Worm (Caenorhabditis elegans): Measurements from ENCODE around the gene C03B1.5.

C03B1.5 gene

DNA sequence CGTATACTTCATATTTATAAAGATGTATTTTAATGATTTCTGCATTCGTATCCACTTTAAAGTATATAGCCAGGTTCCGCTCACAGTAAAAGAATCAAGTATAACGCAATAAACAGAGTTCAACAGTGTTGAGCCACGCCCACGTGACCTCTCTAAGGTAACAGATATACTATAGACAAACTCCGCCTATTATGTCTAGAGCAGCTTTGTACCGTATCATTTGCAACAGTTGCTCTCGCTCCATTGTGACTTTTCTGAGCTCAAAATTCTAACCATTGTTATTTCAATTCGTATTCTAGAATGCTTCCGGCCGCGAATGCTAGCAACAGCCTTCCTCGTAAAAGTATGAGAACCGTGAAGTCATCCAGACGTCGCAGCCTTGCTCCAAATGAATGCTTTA is 18.0 kb downstream of the C03B1.5 start, which contains the start of gene C03B1.17:
Gene C03B1.17, plus strand, starts transcription at position 301 of the 400 bp plus-strand sequence.
- TF ChIP-seq blmp-1 (tag; optimal IDR thresholded peaks at IDR 0.05) (no peak), ces-1 (GFP tag; optimal IDR thresholded peaks at IDR 0.05) (no peak), tbx-8 (GFP tag; optimal IDR thresholded peaks at IDR 0.05) (no peak), nhr-28 (tag; optimal IDR thresholded peaks at IDR 0.05) (no peak), lin-32 (GFP tag; optimal IDR thresholded peaks at IDR 0.05) (no peak), unc-120 (tag; optimal IDR thresholded peaks at IDR 0.05; ENCODE audit: poor library complexity, severe bottlenecking) (no peak), ceh-39 (tag; optimal IDR thresholded peaks at IDR 0.05) (no peak), nhr-2 (tag; optimal IDR thresholded peaks at IDR 0.05) (no peak), ham-2 (GFP tag; optimal IDR thresholded peaks at IDR 0.05) (no peak), sptf-1 (tag; optimal IDR thresholded peaks at IDR 0.05) (no peak), lin-13 (tag; optimal IDR thresholded peaks at IDR 0.05) (no peak), nhr-76 (tag; optimal IDR thresholded peaks at IDR 0.05) (no peak), pha-4 (tag; optimal IDR thresholded peaks at IDR 0.05) (no peak)

DNA sequence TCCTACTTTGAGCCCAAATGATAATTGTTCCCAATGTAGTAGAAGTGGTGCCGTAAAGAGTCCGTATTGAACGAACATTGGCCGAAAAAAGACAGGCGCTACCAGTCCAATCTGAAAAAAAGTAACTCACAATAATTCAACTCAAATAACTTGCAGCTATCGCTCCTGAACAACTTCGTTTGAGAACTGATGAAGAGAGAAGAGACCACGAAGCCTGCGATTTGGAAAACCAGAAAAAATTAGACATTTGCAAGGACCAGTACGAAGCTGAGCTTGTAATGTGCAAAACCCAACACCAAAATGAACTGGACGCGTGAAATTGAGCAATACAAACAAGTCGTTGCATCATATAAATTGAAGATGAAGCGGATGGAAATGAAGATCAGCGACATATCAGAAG is 19.1 kb downstream of the C03B1.5 start, which contains the start of gene C03B1.1:
Gene C03B1.1, plus strand, starts transcription at position 301 of the 400 bp plus-strand sequence.
- TF ChIP-seq tbx-8 (GFP tag; optimal IDR thresholded peaks at IDR 0.05), result no peak
- no peak for TF ChIP-seq lin-13 (tag; optimal IDR thresholded peaks at IDR 0.05)
- no peak for TF ChIP-seq zip-8 (tag; optimal IDR thresholded peaks at IDR 0.05)
- TF ChIP-seq blmp-1 (tag; optimal IDR thresholded peaks at IDR 0.05), result no peak
- no peak for TF ChIP-seq unc-120 (tag; optimal IDR thresholded peaks at IDR 0.05; ENCODE audit: poor library complexity, severe bottlenecking)
- TF ChIP-seq lin-32 (GFP tag; optimal IDR thresholded peaks at IDR 0.05), result no peak
- TF ChIP-seq flh-1 (GFP tag; optimal IDR thresholded peaks at IDR 0.05), result no peak

DNA sequence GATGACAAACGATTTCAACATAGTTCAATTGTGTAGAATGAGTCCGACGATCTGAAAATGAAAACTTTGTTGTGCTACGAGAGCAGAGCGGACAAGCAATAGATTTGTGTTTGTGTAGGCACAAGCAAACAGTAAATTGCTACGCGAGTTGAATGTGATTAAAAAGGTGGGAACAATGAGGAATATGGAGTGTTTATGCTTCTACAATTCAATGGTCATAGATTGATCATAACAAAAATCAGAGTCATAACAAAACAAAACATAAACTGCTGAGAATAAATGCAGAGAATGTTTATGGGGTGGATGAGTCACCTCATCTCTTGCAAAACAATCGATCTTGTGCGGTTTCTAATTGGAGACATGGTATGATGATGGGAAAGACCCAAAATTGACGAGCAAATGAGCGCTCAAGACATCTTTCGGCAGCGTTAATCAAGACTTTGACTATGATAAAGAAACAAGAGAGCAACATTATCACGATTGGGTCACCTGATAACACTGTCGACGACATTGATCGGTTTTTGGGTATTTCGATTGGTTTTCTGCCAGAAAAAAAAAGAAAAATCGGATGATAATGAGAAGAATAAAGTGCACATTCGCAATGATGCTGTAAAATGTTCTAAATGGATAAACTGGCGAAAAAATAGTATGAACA is 22.4 kb downstream of the C03B1.5 start, which contains the start of gene lmp-1:
Gene lmp-1, minus strand, starts transcription at position 51 of the 655 bp plus-strand sequence.
- TF ChIP-seq ceh-39 (tag; optimal IDR thresholded peaks at IDR 0.05) (no peak), ham-2 (GFP tag; optimal IDR thresholded peaks at IDR 0.05) (no peak), cnd-1 (tag; optimal IDR thresholded peaks at IDR 0.05) (no peak), tbx-8 (GFP tag; optimal IDR thresholded peaks at IDR 0.05) (no peak), bed-3 (GFP tag; optimal IDR thresholded peaks at IDR 0.05) (no peak), ceh-43 (GFP tag; optimal IDR thresholded peaks at IDR 0.05) (no peak), unc-62 (GFP tag; optimal IDR thresholded peaks at IDR 0.05) (no peak), unc-39 (tag; optimal IDR thresholded peaks at IDR 0.05) (no peak), lin-13 (tag; optimal IDR thresholded peaks at IDR 0.05) (no peak), drap-1 (GFP tag; optimal IDR thresholded peaks at IDR 0.05) (no peak), ces-1 (GFP tag; optimal IDR thresholded peaks at IDR 0.05) (no peak), nhr-237 (tag; optimal IDR thresholded peaks at IDR 0.05) (no peak), elt-3 (tag; optimal IDR thresholded peaks at IDR 0.05) (no peak), M03D4.4 (tag; optimal IDR thresholded peaks at IDR 0.05) (no peak), flh-1 (GFP tag; optimal IDR thresholded peaks at IDR 0.05) (no peak), sptf-1 (tag; optimal IDR thresholded peaks at IDR 0.05) (no peak), blmp-1 (tag; optimal IDR thresholded peaks at IDR 0.05) (no peak)

DNA sequence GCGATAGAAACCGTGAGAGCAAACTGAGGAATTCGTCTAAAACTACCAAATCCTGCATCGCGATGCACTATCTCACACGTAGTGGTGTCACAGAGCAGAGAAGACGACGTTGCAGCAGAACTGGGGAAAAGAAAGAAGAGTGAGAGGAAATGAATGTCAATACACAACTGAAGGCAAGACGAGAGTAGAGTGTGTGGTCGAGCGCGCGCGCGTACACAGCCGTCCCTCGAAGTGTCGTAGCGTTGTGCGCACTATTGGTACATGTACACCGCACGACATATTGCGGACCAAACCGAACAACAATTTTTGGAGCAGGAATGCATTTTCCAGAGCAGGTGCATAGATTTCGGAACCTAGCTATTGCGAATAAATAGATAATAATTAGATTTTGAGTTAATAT is 23.0 kb downstream of the C03B1.5 start:
- TF ChIP-seq ztf-11 (tag; optimal IDR thresholded peaks at IDR 0.05), result peak; percentile 20
- TF ChIP-seq ham-2 (GFP tag; optimal IDR thresholded peaks at IDR 0.05), result peak; percentile 47
- TF ChIP-seq ces-1 (GFP tag; optimal IDR thresholded peaks at IDR 0.05), result peak; percentile 44
- TF ChIP-seq elt-1 (tag; optimal IDR thresholded peaks at IDR 0.05; ENCODE audit: borderline replicate concordance, insufficient read depth), result no peak
- no peak for TF ChIP-seq nhr-76 (tag; optimal IDR thresholded peaks at IDR 0.05)
- peak; percentile 36 for TF ChIP-seq unc-120 (tag; optimal IDR thresholded peaks at IDR 0.05; ENCODE audit: poor library complexity, severe bottlenecking)
- no peak for TF ChIP-seq snpc-4 (tag; optimal IDR thresholded peaks at IDR 0.05)
- peak; percentile 65 for TF ChIP-seq drap-1 (GFP tag; optimal IDR thresholded peaks at IDR 0.05)
- TF ChIP-seq mls-2 (tag; optimal IDR thresholded peaks at IDR 0.05), result peak; percentile 56
- peak; percentile 71 for TF ChIP-seq lin-13 (tag; optimal IDR thresholded peaks at IDR 0.05)
- no peak for TF ChIP-seq elt-3 (tag; optimal IDR thresholded peaks at IDR 0.05)
- TF ChIP-seq pha-4 (tag; optimal IDR thresholded peaks at IDR 0.05), result peak; percentile 91
- peak; percentile 54 for TF ChIP-seq sptf-1 (tag; optimal IDR thresholded peaks at IDR 0.05)
- TF ChIP-seq mep-1 (tag; optimal IDR thresholded peaks at IDR 0.05), result peak; percentile 62
- TF ChIP-seq nhr-237 (tag; optimal IDR thresholded peaks at IDR 0.05), result peak; percentile 44
- TF ChIP-seq hlh-1 (tag; optimal IDR thresholded peaks at IDR 0.05), result peak; percentile 56
- peak; percentile 15 for TF ChIP-seq cnd-1 (tag; optimal IDR thresholded peaks at IDR 0.05)
- peak; percentile 11 for TF ChIP-seq lsy-2 (tag; optimal IDR thresholded peaks at IDR 0.05)
- no peak for TF ChIP-seq mab-5 (tag; optimal IDR thresholded peaks at IDR 0.05)
